Worm (Caenorhabditis elegans) whole organism, L4/young adult: ENCODE measurements around the gene atg-18.

Experiments
- W03F9.2 ChIP-seq: fragments of 150-350 bp; optimal IDR thresholded peaks from 2 replicates; lab custom pipeline; 2014; ENCODE audit warnings: missing biosample characterization, missing genetic modification characterization
- dao-5 ChIP-seq: sonication (generic microtip); optimal IDR thresholded peaks from 2 replicates; lab custom pipeline; 2016; ENCODE audit warnings: missing genotype, missing genetic modification characterization, moderate library complexity, missing compliant biosample characterization
- him-1 ChIP-seq: sonication (generic microtip); optimal IDR thresholded peaks from 2 replicates; lab custom pipeline; 2016; ENCODE audit warnings: missing genotype, missing genetic modification reagents, missing genetic modification characterization, missing compliant biosample characterization

DNA sequence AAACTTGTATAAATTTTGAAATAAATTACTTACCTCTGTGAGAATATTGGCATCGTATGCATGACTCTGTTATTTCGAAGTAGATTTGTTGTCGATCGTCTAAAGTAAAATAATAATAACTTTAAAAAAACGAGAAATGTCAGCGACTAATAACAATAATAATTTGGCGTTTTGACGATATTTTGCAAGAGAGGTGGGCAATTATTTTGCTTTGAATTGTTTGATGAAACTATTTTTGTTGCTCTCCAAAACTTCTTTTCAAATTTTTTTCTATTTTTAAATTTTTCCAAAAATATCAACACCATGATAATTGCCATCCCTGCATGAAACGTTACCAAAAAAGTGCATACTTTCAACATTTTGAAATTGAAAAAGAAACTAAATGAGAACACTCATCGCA, 31.9 kb downstream of the atg-18 start, which contains the start of gene F41E6.7:
- no peak for TF ChIP-seq him-1
- TF ChIP-seq W03F9.2 (tag; lab: Kevin White, UChicago) = no peak
- TF ChIP-seq dao-5 (tag; lab: Kevin White, UChicago) = no peak
